Worm (Caenorhabditis elegans) whole organism, early embryonic: ENCODE results near the gene gst-37.

Source experiments
- B0310.2 ChIP-seq: sonication (generic microtip); optimal IDR thresholded peaks from 2 replicates; lab custom pipeline; 2016; ENCODE audit warnings: mild to moderate bottlenecking, missing genetic modification characterization, missing compliant biosample characterization
- F13C5.2 ChIP-seq: sonication (generic microtip); optimal IDR thresholded peaks from 2 replicates; lab custom pipeline; 2017; ENCODE audit warnings: mild to moderate bottlenecking, missing genetic modification characterization, inconsistent platforms, missing compliant biosample characterization
- aly-1 ChIP-seq: sonication (generic microtip); optimal IDR thresholded peaks from 2 replicates; lab custom pipeline; 2016; ENCODE audit warnings: missing genetic modification characterization, missing compliant biosample characterization
- ama-1 ChIP-seq: fragments of 150-350 bp; optimal IDR thresholded peaks from 2 replicates; lab custom pipeline; 2014
- ceh-13 ChIP-seq: fragments of 200-800 bp; sonication (Bioruptor generic); optimal IDR thresholded peaks from 2 replicates; lab custom pipeline; 2018; ENCODE audit warnings: mild to moderate bottlenecking, missing genetic modification characterization, missing compliant biosample characterization
- ceh-36 ChIP-seq: sonication (generic microtip); optimal IDR thresholded peaks from 2 replicates; lab custom pipeline; 2016; ENCODE audit warnings: missing genetic modification characterization, inconsistent platforms, missing compliant biosample characterization
- ets-7 ChIP-seq: sonication (generic microtip); optimal IDR thresholded peaks from 2 replicates; lab custom pipeline; 2016; ENCODE audit warnings: missing genotype, missing genetic modification characterization, missing compliant biosample characterization
- flt-1 ChIP-seq: fragments of 200-800 bp; sonication (Bioruptor generic); IDR thresholded peaks from 2 replicates; pipeline ENCODE4 v1.3.6; 2022; ENCODE audit warnings: missing genetic modification characterization, missing compliant biosample characterization
- hmbx-1 ChIP-seq: sonication (generic microtip); optimal IDR thresholded peaks from 2 replicates; lab custom pipeline; 2016; ENCODE audit warnings: mild to moderate bottlenecking, missing genetic modification characterization, missing compliant biosample characterization
- hmg-4 ChIP-seq: fragments of 200-800 bp; sonication (Bioruptor generic); optimal IDR thresholded peaks from 2 replicates; lab custom pipeline; 2018; ENCODE audit warnings: mild to moderate bottlenecking, missing genetic modification characterization, missing compliant biosample characterization
- hnd-1 ChIP-seq: sonication (generic microtip); optimal IDR thresholded peaks from 2 replicates; lab custom pipeline; 2016; ENCODE audit warnings: missing genetic modification characterization, missing compliant biosample characterization
- pes-1 ChIP-seq: fragments of 200-800 bp; sonication (Bioruptor generic); IDR thresholded peaks from 2 replicates; pipeline ENCODE4 v1.3.6; 2022; ENCODE audit warnings: missing genetic modification reagents, missing genetic modification characterization, missing compliant biosample characterization
- scrt-1 ChIP-seq: fragments of 200-800 bp; sonication (Bioruptor generic); IDR thresholded peaks from 2 replicates; pipeline ENCODE4 v1.3.6; 2022; ENCODE audit warnings: missing genetic modification characterization, missing compliant biosample characterization
- sea-1 ChIP-seq: fragments of 200-800 bp; sonication (Bioruptor generic); conservative IDR thresholded peaks from 2 replicates; pipeline ENCODE4 v1.3.6; 2022; ENCODE audit warnings: missing genetic modification characterization, missing compliant biosample characterization
- tbx-11 ChIP-seq: fragments of 200-800 bp; sonication (Bioruptor generic); IDR thresholded peaks from 2 replicates; pipeline ENCODE4 v1.3.6; 2022; ENCODE audit warnings: missing genetic modification characterization, missing compliant biosample characterization
- tbx-37 ChIP-seq: fragments of 200-800 bp; sonication (Bioruptor generic); conservative IDR thresholded peaks from 2 replicates; pipeline ENCODE4 v1.3.6; 2022; ENCODE audit warnings: missing genetic modification reagents, missing genetic modification characterization, missing compliant biosample characterization
- tra-4 ChIP-seq: sonication (generic microtip); optimal IDR thresholded peaks from 2 replicates; lab custom pipeline; 2017; ENCODE audit warnings: missing genetic modification characterization, missing compliant biosample characterization

Gene gst-37

ce11 chrV:1921321-1921720 is at the start of gene gst-37:
Gene gst-37 (plus strand): TSS chrV:1921621.
- TF ChIP-seq tra-4 (no peak), scrt-1 (GFP tag; lab: Robert Waterston, UW) (no peak), aly-1 (tag; lab: Kevin White, UChicago) (no peak), tbx-11 (no peak), tbx-37 (GFP tag; lab: Robert Waterston, UW) (no peak), pes-1 (GFP tag; lab: Robert Waterston, UW) (no peak), ama-1 (lab: Kevin White, UChicago) (no peak), ets-7 (no peak), hnd-1 (tag; lab: Kevin White, UChicago) (no peak), B0310.2 (tag; lab: Kevin White, UChicago) (no peak), ceh-13 (GFP tag; lab: Kevin White, UChicago) (no peak), flt-1 (GFP tag; lab: Robert Waterston, UW) (no peak)

- no peak for TF ChIP-seq B0310.2 (tag; lab: Kevin White, UChicago)
- TF ChIP-seq tbx-37 (GFP tag; lab: Robert Waterston, UW), result peak; percentile 54; the same call in 1 of the 2 replicates
- TF ChIP-seq aly-1 (tag; lab: Kevin White, UChicago), result no peak
- peak; percentile 59 for TF ChIP-seq F13C5.2 (tag; lab: Kevin White, UChicago)
- no peak for TF ChIP-seq ama-1 (lab: Kevin White, UChicago)
- peak; percentile 55; the same call in 1 of the 2 replicates for TF ChIP-seq sea-1
- no peak for TF ChIP-seq ceh-36 (tag; lab: Kevin White, UChicago)
- no peak for TF ChIP-seq hnd-1 (tag; lab: Kevin White, UChicago)
- peak; percentile 16 for TF ChIP-seq ets-7
- no peak for TF ChIP-seq tbx-11
- no peak for TF ChIP-seq ceh-13 (GFP tag; lab: Kevin White, UChicago)
- TF ChIP-seq hmg-4, result peak; percentile 54
- peak; percentile 36; the same call in 1 of the 2 replicates for TF ChIP-seq flt-1 (GFP tag; lab: Robert Waterston, UW)
- no peak for TF ChIP-seq tra-4
- peak; percentile 43; the same call in 1 of the 2 replicates for TF ChIP-seq pes-1 (GFP tag; lab: Robert Waterston, UW)
- TF ChIP-seq scrt-1 (GFP tag; lab: Robert Waterston, UW), result no peak
- no peak for TF ChIP-seq hmbx-1 (tag; lab: Kevin White, UChicago)
These were observed 49.6 kb upstream of the gst-37 start, which contains the start of the genes T10B5.4 and cct-7 for ce11 chrV:1871768-1872296. Gene T10B5.4 (minus strand): TSS chrV:1871807. Gene cct-7 (plus strand): TSS chrV:1872246.

ce11 chrV:1874827-1875226 is 46.6 kb upstream of the gst-37 start:
- no peak for TF ChIP-seq ets-7
- no peak for TF ChIP-seq sea-1

- TF ChIP-seq B0310.2 (tag; lab: Kevin White, UChicago) (peak; percentile 72), ets-7 (no peak), ama-1 (lab: Kevin White, UChicago) (peak; percentile 61), tra-4 (peak; percentile 15), ceh-13 (GFP tag; lab: Kevin White, UChicago) (peak; percentile 17), tbx-37 (GFP tag; lab: Robert Waterston, UW) (no peak), tbx-11 (no peak), hmg-4 (no peak), ceh-36 (tag; lab: Kevin White, UChicago) (peak; percentile 34), sea-1 (peak; percentile 25; the same call in 1 of the 2 replicates), F13C5.2 (tag; lab: Kevin White, UChicago) (no peak), aly-1 (tag; lab: Kevin White, UChicago) (no peak), pes-1 (GFP tag; lab: Robert Waterston, UW) (peak; percentile 58; the same call in 1 of the 2 replicates), hnd-1 (tag; lab: Kevin White, UChicago) (no peak), hmbx-1 (tag; lab: Kevin White, UChicago) (peak; percentile 38)
These were observed 45.9 kb upstream of the gst-37 start for ce11 chrV:1875497-1875988.

ce11 chrV:1878030-1878429 is 43.4 kb upstream of the gst-37 start:
- TF ChIP-seq flt-1 (GFP tag; lab: Robert Waterston, UW) (no peak), scrt-1 (GFP tag; lab: Robert Waterston, UW) (no peak), ama-1 (lab: Kevin White, UChicago) (no peak), F13C5.2 (tag; lab: Kevin White, UChicago) (no peak)

ce11 chrV:1883131-1883530 is 38.3 kb upstream of the gst-37 start:
- TF ChIP-seq scrt-1 (GFP tag; lab: Robert Waterston, UW) (no peak), ets-7 (no peak), tbx-37 (GFP tag; lab: Robert Waterston, UW) (no peak), tbx-11 (no peak)

- TF ChIP-seq B0310.2 (tag; lab: Kevin White, UChicago) (no peak), tbx-11 (no peak), scrt-1 (GFP tag; lab: Robert Waterston, UW) (no peak), hnd-1 (tag; lab: Kevin White, UChicago) (no peak), sea-1 (no peak), hmg-4 (no peak), ceh-36 (tag; lab: Kevin White, UChicago) (no peak)
These were observed 34.4 kb upstream of the gst-37 start for ce11 chrV:1886997-1887396.

ce11 chrV:1888299-1888698 is 33.1 kb upstream of the gst-37 start:
- TF ChIP-seq flt-1 (GFP tag; lab: Robert Waterston, UW) (no peak), ets-7 (no peak), ceh-13 (GFP tag; lab: Kevin White, UChicago) (no peak), aly-1 (tag; lab: Kevin White, UChicago) (no peak), ama-1 (lab: Kevin White, UChicago) (no peak), scrt-1 (GFP tag; lab: Robert Waterston, UW) (no peak), hnd-1 (tag; lab: Kevin White, UChicago) (no peak), B0310.2 (tag; lab: Kevin White, UChicago) (no peak), pes-1 (GFP tag; lab: Robert Waterston, UW) (no peak), hmbx-1 (tag; lab: Kevin White, UChicago) (no peak), tbx-11 (no peak), ceh-36 (tag; lab: Kevin White, UChicago) (no peak), F13C5.2 (tag; lab: Kevin White, UChicago) (no peak), sea-1 (no peak), hmg-4 (no peak), tbx-37 (GFP tag; lab: Robert Waterston, UW) (no peak), tra-4 (no peak)
